Fruit fly (Drosophila melanogaster): ENCODE results near the gene CG14006.

Gene CG14006

dm6 chr2L:5723859-5724475 is 4.6 kb downstream of the CG14006 start:
- TF ChIP-seq CTCF (optimal IDR thresholded peaks at IDR 0.05): peak; percentile 32 to 60
- no peak for TF ChIP-seq CG8478 (optimal IDR thresholded peaks at IDR 0.05)

- TF ChIP-seq CTCF (optimal IDR thresholded peaks at IDR 0.05) (no peak), CG8478 (optimal IDR thresholded peaks at IDR 0.05) (no peak)
Observed at dm6 chr2L:5720407-5721228, 8.0 kb downstream of the CG14006 start, which contains the start of the genes CG11149 and sip1. CG11149 (minus strand) TSS chr2L:5720899. sip1 (plus strand) TSS chr2L:5721051.

dm6 chr2L:5716580-5716979 is 12.0 kb downstream of the CG14006 start, which contains the start of the genes CG14007 and CG34011:
CG14007 (minus strand) TSS chr2L:5716680.
CG34011 (plus strand) TSS chr2L:5716701.
- TF ChIP-seq CG8478 (optimal IDR thresholded peaks at IDR 0.05): no peak
- no peak for TF ChIP-seq CTCF (optimal IDR thresholded peaks at IDR 0.05)

dm6 chr2L:5706074-5706473 is 22.5 kb downstream of the CG14006 start, which contains the start of gene CG7236:
CG7236 (plus strand) TSS chr2L:5706374.
- no peak for TF ChIP-seq CTCF (optimal IDR thresholded peaks at IDR 0.05)
- TF ChIP-seq CG8478 (optimal IDR thresholded peaks at IDR 0.05): no peak

- no peak for TF ChIP-seq CTCF (optimal IDR thresholded peaks at IDR 0.05)
- TF ChIP-seq CG8478 (optimal IDR thresholded peaks at IDR 0.05): no peak
Observed at dm6 chr2L:5678282-5678681, 50.3 kb downstream of the CG14006 start, which contains the start of gene CG12511. CG12511 (plus strand) TSS chr2L:5678582.

Measured in S2 (cell line).